Fruit fly (Drosophila melanogaster): Measurements from ENCODE around the gene Ser.

Gene Ser

DNA sequence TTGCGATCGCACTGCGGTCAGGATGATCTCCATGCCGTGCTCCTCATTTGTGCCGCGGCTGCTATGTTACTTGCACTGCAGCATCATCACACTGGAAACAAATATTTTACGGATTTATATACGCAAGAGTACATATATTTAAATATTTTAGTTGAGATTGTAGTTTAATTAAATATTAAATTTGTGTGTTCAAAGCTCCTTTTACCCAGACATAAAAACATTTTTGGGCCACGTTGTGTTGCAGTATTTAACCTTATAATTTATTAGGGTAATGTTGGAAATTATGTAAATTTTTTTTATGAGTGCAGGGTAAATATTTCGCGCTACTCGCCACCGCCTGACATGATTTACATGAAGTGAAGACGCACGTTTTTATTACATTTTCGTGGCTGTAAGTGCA, 3.5 kb upstream of the Ser start:
- no peak for TF ChIP-seq CG7101 (tag; optimal IDR thresholded peaks at IDR 0.05)
- no peak for TF ChIP-seq CG33017 (tag; optimal IDR thresholded peaks at IDR 0.05)
- TF ChIP-seq CG7045 (GFP tag; optimal IDR thresholded peaks at IDR 0.05), result no peak
- TF ChIP-seq CG5204 (GFP tag; optimal IDR thresholded peaks at IDR 0.05), result no peak
- TF ChIP-seq Clk (GFP tag; optimal IDR thresholded peaks at IDR 0.05), result no peak
- TF ChIP-seq CG1620 (GFP tag; optimal IDR thresholded peaks at IDR 0.05), result no peak
- TF ChIP-seq Crg-1 (GFP tag; optimal IDR thresholded peaks at IDR 0.05), result no peak
- TF ChIP-seq Hr96 (GFP tag; optimal IDR thresholded peaks at IDR 0.05), result no peak
- TF ChIP-seq tj (GFP tag; optimal IDR thresholded peaks at IDR 0.05), result no peak
- no peak for TF ChIP-seq cnc (optimal IDR thresholded peaks at IDR 0.05)
- TF ChIP-seq CG14711 (tag; optimal IDR thresholded peaks at IDR 0.05), result no peak
- TF ChIP-seq pad (GFP tag; optimal IDR thresholded peaks at IDR 0.05), result no peak
- no peak for TF ChIP-seq ovo (GFP tag; optimal IDR thresholded peaks at IDR 0.05)
- no peak for TF ChIP-seq CG11617 (GFP tag; optimal IDR thresholded peaks at IDR 0.05)

DNA sequence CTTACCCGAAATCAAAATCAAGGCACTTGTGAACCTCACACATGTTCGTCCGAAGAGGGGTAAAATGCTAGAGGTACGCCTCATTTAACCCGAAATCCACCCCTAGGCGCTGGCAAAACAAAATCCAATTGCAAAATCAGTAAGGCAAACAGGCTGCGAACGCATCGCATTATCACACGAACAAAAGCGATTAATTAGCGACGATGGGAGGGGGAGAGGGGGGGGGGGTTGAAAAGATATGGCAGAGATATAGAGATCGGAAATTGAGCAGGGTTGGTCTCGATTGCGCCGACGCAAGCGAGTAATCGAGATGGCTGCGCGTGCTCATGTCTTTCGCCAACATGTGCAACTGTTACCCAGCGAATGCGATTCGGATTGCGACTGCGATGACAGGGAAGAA, 2.8 kb upstream of the Ser start:
- TF ChIP-seq Clk (GFP tag; optimal IDR thresholded peaks at IDR 0.05) (no peak), pad (GFP tag; optimal IDR thresholded peaks at IDR 0.05) (no peak), bab1 (GFP tag; optimal IDR thresholded peaks at IDR 0.05) (no peak), Hr96 (GFP tag; optimal IDR thresholded peaks at IDR 0.05) (no peak)

DNA sequence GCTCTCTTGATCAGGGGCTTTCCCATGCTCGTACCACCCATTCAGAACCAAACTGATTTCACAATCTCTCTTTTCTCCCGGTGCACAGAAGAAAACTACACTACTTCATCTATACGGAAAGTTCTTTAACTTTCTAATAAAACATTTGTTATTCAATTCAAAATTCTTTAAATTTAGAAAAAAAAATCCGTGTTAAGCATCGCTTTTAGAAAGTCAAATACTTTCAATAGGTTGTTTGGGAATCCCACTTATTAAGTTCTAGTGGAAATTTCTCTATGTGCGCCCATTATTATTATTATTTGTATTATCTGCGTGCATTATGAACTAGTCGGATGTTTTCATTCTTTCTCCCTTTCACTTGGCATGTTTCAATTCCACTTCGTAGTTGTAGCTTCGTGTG, 988 bp downstream of the Ser start:
- TF ChIP-seq tj (GFP tag; optimal IDR thresholded peaks at IDR 0.05) (no peak), kay (GFP tag; ENCODE audit: borderline replicate concordance) (no peak), CG14711 (tag; optimal IDR thresholded peaks at IDR 0.05) (no peak), pad (GFP tag; optimal IDR thresholded peaks at IDR 0.05) (no peak), CG33017 (tag; optimal IDR thresholded peaks at IDR 0.05) (no peak), CG12768 (GFP tag; optimal IDR thresholded peaks at IDR 0.05) (no peak), CG1620 (GFP tag; optimal IDR thresholded peaks at IDR 0.05) (no peak), bab1 (GFP tag; optimal IDR thresholded peaks at IDR 0.05) (no peak), CG5204 (GFP tag; optimal IDR thresholded peaks at IDR 0.05) (no peak), Hr96 (GFP tag; optimal IDR thresholded peaks at IDR 0.05) (no peak), cic (GFP tag; optimal IDR thresholded peaks at IDR 0.05) (no peak), Mnt (GFP tag; optimal IDR thresholded peaks at IDR 0.05) (no peak), toe (GFP tag; optimal IDR thresholded peaks at IDR 0.05) (no peak), cnc (optimal IDR thresholded peaks at IDR 0.05) (no peak), Clk (GFP tag; optimal IDR thresholded peaks at IDR 0.05) (no peak), CG11617 (GFP tag; optimal IDR thresholded peaks at IDR 0.05) (no peak)

DNA sequence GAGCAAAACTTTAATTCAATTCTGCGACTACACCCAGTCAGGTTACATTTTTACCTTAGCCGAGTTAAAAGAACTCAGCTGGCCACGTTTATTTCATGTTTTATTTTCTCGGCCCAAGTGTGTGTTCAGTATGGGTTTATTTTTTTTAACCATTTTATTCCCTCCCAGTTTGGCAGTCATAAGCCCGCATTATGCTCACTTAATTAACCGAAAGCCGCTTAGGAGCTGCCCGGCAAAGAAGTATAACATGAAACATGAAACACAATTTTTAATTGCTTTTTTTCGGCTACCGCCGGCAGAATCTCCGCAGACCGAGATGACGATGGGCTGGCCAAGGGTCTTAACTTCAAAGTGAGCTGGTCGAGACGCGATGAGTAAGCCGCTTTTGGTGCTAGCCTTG, 7.2 kb downstream of the Ser start:
- no peak for TF ChIP-seq kay (GFP tag; ENCODE audit: borderline replicate concordance)
- no peak for TF ChIP-seq CG12768 (GFP tag; optimal IDR thresholded peaks at IDR 0.05)
- no peak for TF ChIP-seq Crg-1 (GFP tag; optimal IDR thresholded peaks at IDR 0.05)
- no peak for TF ChIP-seq bab1 (GFP tag; optimal IDR thresholded peaks at IDR 0.05)

DNA sequence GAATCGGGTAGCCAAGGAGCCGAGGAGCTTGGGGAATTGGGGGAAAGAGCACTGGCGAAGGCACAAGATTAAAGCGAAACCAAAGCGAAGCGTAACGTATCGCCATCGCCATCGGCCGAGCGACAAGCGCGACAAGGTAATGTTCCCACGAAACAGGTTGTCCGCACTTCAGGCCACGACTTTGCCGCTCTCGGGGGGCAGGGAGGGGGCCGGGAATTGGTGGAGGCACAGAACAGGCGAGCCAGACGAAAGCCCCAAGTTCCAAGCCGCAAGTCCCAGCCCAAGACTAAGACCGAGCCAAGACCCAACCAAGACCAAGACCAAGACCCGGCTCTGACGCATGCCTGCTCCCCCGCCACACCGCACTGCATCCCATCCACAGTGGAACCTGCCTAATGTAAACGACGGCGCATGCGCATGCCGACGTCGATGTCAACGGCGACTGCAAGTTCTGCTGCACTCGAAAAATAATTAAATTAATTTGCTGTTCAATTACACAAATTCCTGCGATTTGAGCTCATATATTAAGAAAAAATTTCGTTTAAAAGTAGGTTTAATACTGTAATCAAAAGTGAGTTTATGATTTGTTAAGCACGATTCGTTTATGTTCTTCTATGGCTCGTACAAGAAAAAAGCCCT, 8.0 kb downstream of the Ser start:
- no peak for TF ChIP-seq CG1620 (GFP tag; optimal IDR thresholded peaks at IDR 0.05)
- no peak for TF ChIP-seq Mnt (GFP tag; optimal IDR thresholded peaks at IDR 0.05)
- no peak for TF ChIP-seq CG33017 (tag; optimal IDR thresholded peaks at IDR 0.05)
- no peak for TF ChIP-seq cnc (optimal IDR thresholded peaks at IDR 0.05)
- no peak for TF ChIP-seq toe (GFP tag; optimal IDR thresholded peaks at IDR 0.05)

DNA sequence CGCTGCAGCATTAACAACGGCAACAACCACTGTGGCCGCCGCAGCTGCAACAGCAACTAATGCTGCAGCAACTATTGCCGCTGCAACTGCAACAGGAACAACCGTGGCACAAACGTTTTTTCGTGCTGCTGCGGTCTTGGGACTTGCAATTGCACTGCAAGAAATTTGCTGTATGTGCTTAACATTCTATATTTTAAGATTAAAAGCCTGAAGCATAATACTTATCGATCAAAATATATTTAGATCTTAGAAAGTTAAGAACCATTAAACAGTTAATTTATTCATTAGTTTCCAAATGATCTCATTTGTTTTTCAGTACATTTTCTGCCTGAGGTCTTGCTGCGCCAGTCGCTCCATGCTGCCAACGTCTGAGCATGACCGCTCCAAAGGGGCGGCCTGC, 13.0 kb downstream of the Ser start:
- TF ChIP-seq Crg-1 (GFP tag; optimal IDR thresholded peaks at IDR 0.05), result no peak
- no peak for TF ChIP-seq cic (GFP tag; optimal IDR thresholded peaks at IDR 0.05)
- no peak for TF ChIP-seq ovo (GFP tag; optimal IDR thresholded peaks at IDR 0.05)
- TF ChIP-seq CG5204 (GFP tag; optimal IDR thresholded peaks at IDR 0.05), result no peak
- no peak for TF ChIP-seq CG33017 (tag; optimal IDR thresholded peaks at IDR 0.05)
- TF ChIP-seq CG11617 (GFP tag; optimal IDR thresholded peaks at IDR 0.05), result no peak
- no peak for TF ChIP-seq Clk (GFP tag; optimal IDR thresholded peaks at IDR 0.05)

DNA sequence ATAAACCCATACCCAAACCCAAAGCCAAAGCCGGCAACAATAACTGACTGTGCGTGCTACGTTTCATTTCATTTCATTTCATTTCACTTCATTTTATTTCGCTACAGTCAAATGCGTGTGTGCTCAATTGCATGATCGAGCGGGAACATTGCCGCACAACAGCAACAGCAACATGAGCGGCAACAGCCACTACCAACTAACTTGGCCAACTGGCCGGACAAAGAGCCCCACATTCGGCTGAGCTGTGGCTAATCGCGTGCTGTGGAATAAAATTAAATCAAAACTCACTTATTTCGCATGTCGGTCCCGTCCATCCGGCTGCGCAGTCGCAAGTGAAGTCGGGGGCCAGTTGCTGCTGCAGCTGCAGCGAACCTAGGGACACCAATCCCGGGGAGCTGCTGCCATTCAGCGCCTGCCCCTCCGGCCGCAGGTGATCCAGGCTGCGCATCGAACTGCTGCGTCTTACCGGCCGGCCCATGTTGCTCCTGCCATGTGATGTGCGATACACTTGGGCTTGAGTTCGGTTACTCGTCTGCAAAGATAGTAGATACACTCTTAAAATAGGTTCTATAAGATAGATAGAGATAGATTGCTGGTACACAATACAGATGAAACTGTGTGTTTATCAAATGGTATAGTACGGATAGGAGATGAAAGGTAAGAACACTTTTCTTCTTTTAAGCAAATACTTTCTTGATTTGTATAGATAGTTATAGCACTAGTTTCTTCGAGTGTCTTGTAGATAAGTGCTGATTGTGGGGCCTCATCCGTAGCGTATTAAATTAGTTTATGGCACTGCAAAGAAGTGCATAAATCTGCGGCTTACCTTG, 15.3 kb downstream of the Ser start:
- TF ChIP-seq CG12768 (GFP tag; optimal IDR thresholded peaks at IDR 0.05) (no peak), CG1620 (GFP tag; optimal IDR thresholded peaks at IDR 0.05) (no peak), cnc (optimal IDR thresholded peaks at IDR 0.05) (no peak), Hr96 (GFP tag; optimal IDR thresholded peaks at IDR 0.05) (no peak)
